Worm (Caenorhabditis elegans) whole organism, young adult: Measurements from ENCODE around the gene C50F4.1.

Experiments
- B0019.2 ChIP-seq: fragments of 200-800 bp; sonication (Bioruptor generic); conservative IDR thresholded peaks from 2 replicates; pipeline ENCODE4 v1.3.6; 2022; ENCODE audit warnings: missing genetic modification reagents, missing genetic modification characterization, missing compliant biosample characterization
- C06A6.2 ChIP-seq: fragments of 200-800 bp; sonication (Bioruptor generic); conservative IDR thresholded peaks from 2 replicates; pipeline ENCODE4 v1.3.6; 2022; ENCODE audit warnings: missing genetic modification characterization, missing compliant biosample characterization
- D2030.7 ChIP-seq: fragments of 200-800 bp; sonication (Bioruptor generic); IDR thresholded peaks from 2 replicates; pipeline ENCODE4 v1.3.6; 2022; ENCODE audit warnings: missing genetic modification reagents, missing genetic modification characterization, missing compliant biosample characterization
- F10E7.11 ChIP-seq: sonication (generic microtip); optimal IDR thresholded peaks from 2 replicates; lab custom pipeline; 2017; ENCODE audit warnings: mild to moderate bottlenecking, missing genetic modification characterization, moderate library complexity, missing compliant biosample characterization
- F22D6.2 ChIP-seq: sonication (generic microtip); optimal IDR thresholded peaks from 2 replicates; lab custom pipeline; 2016; ENCODE audit warnings: mild to moderate bottlenecking, missing genetic modification characterization, missing compliant biosample characterization
- F39B2.1 ChIP-seq: fragments of 200-800 bp; sonication (Bioruptor generic); IDR thresholded peaks from 2 replicates; pipeline ENCODE4 v1.3.6; 2022; ENCODE audit warnings: missing genetic modification reagents, missing genetic modification characterization, missing compliant biosample characterization
- T07F8.4 ChIP-seq: sonication (generic microtip); optimal IDR thresholded peaks from 2 replicates; lab custom pipeline; 2016; ENCODE audit warnings: mild to moderate bottlenecking, missing genetic modification characterization, moderate library complexity, missing compliant biosample characterization
- Y95B8A.8 ChIP-seq: fragments of 200-800 bp; sonication (Bioruptor generic); IDR thresholded peaks from 2 replicates; pipeline ENCODE4 v1.3.6; 2022; ENCODE audit warnings: missing genetic modification reagents, missing genetic modification characterization, missing compliant biosample characterization
- ZK185.1 ChIP-seq: sonication (generic microtip); optimal IDR thresholded peaks from 2 replicates; lab custom pipeline; 2016; ENCODE audit warnings: mild to moderate bottlenecking, missing genetic modification characterization, missing compliant biosample characterization; ENCODE audit not compliant: poor library complexity, severe bottlenecking
- aptf-3 ChIP-seq: fragments of 200-800 bp; sonication (Bioruptor generic); IDR thresholded peaks from 2 replicates; pipeline ENCODE4 v1.3.6; 2022; ENCODE audit warnings: missing genetic modification characterization, missing compliant biosample characterization
- athp-1 ChIP-seq: sonication (generic microtip); optimal IDR thresholded peaks from 2 replicates; lab custom pipeline; 2017; ENCODE audit warnings: mild to moderate bottlenecking, missing genetic modification characterization, missing compliant biosample characterization
- attf-3 ChIP-seq: fragments of 200-800 bp; sonication (Bioruptor generic); conservative IDR thresholded peaks from 2 replicates; pipeline ENCODE4 v1.3.6; 2022; ENCODE audit warnings: missing genetic modification reagents, missing genetic modification characterization, missing compliant biosample characterization
- bed-1 ChIP-seq: fragments of 200-800 bp; sonication (Bioruptor generic); IDR thresholded peaks from 2 replicates; pipeline ENCODE4 v1.3.6; 2022; ENCODE audit warnings: missing genetic modification reagents, missing genetic modification characterization, missing compliant biosample characterization
- cebp-2 ChIP-seq: fragments of 200-800 bp; sonication (Bioruptor generic); IDR thresholded peaks from 2 replicates; pipeline ENCODE4 v1.3.6; 2022; ENCODE audit warnings: missing genetic modification characterization, missing compliant biosample characterization
- ceh-100 ChIP-seq: fragments of 200-800 bp; sonication (Bioruptor generic); IDR thresholded peaks from 2 replicates; pipeline ENCODE4 v1.3.6; 2022; ENCODE audit warnings: missing genetic modification reagents, missing genetic modification characterization, missing compliant biosample characterization
- ceh-40 ChIP-seq: fragments of 200-800 bp; sonication (Bioruptor generic); IDR thresholded peaks from 2 replicates; pipeline ENCODE4 v1.3.6; 2022; ENCODE audit warnings: missing genetic modification characterization, missing compliant biosample characterization
- dox-1 ChIP-seq: fragments of 200-800 bp; sonication (Bioruptor generic); IDR thresholded peaks from 2 replicates; pipeline ENCODE4 v1.3.6; 2022; ENCODE audit warnings: missing genetic modification reagents, missing genetic modification characterization, missing compliant biosample characterization
- ekl-4 ChIP-seq: fragments of 200-800 bp; sonication (Bioruptor generic); IDR thresholded peaks from 2 replicates; pipeline ENCODE4 v1.3.6; 2022; ENCODE audit warnings: missing genetic modification reagents, missing genetic modification characterization, missing compliant biosample characterization
- ets-4 ChIP-seq: fragments of 200-800 bp; sonication (Bioruptor generic); optimal IDR thresholded peaks from 2 replicates; lab custom pipeline; 2018; ENCODE audit warnings: mild to moderate bottlenecking, missing genetic modification characterization, missing compliant biosample characterization
- him-1 ChIP-seq: sonication (generic microtip); optimal IDR thresholded peaks from 2 replicates; lab custom pipeline; 2016; ENCODE audit warnings: missing genotype, missing genetic modification reagents, missing genetic modification characterization, missing compliant biosample characterization
- hlh-26 ChIP-seq: fragments of 200-800 bp; sonication (Bioruptor generic); conservative IDR thresholded peaks from 2 replicates; pipeline ENCODE4 v1.3.6; 2022; ENCODE audit warnings: missing genetic modification reagents, missing genetic modification characterization, missing compliant biosample characterization
- hmg-1.2 ChIP-seq: fragments of 200-800 bp; sonication (Bioruptor generic); IDR thresholded peaks from 2 replicates; pipeline ENCODE4 v1.3.6; 2022; ENCODE audit warnings: missing genetic modification reagents, missing genetic modification characterization, missing compliant biosample characterization
- hmg-20 ChIP-seq: fragments of 200-800 bp; sonication (Bioruptor generic); IDR thresholded peaks from 2 replicates; pipeline ENCODE4 v1.3.6; 2022; ENCODE audit warnings: missing genetic modification reagents, missing genetic modification characterization, missing compliant biosample characterization
- lin-26 ChIP-seq: fragments of 200-800 bp; sonication (Bioruptor generic); IDR thresholded peaks from 2 replicates; pipeline ENCODE4 v1.3.6; 2022; ENCODE audit warnings: missing genetic modification reagents, missing genetic modification characterization, missing compliant biosample characterization
- lin-35 ChIP-seq, 3 experiments: fragments of 150-350 bp in 2 of 3; sonication (generic microtip) in 1 of 3; optimal IDR thresholded peaks; 2 replicates each; lab custom pipeline; 2014 to 2018; ENCODE audit warnings: missing biosample characterization in 3 of 3, missing genetic modification characterization in 3 of 3, missing genetic modification reagents in 3 of 3
- lir-1 ChIP-seq: fragments of 200-800 bp; sonication (Bioruptor generic); conservative IDR thresholded peaks from 2 replicates; pipeline ENCODE4 v1.3.6; 2022; ENCODE audit warnings: missing genetic modification reagents, missing genetic modification characterization, missing compliant biosample characterization
- lsl-1 ChIP-seq: fragments of 200-800 bp; sonication (Bioruptor generic); optimal IDR thresholded peaks from 2 replicates; lab custom pipeline; 2018; ENCODE audit warnings: mild to moderate bottlenecking, missing genetic modification characterization, moderate library complexity, missing compliant biosample characterization
- lsy-27 ChIP-seq: sonication (generic microtip); optimal IDR thresholded peaks from 2 replicates; lab custom pipeline; 2017; ENCODE audit warnings: missing genetic modification characterization, mild to moderate bottlenecking, missing compliant biosample characterization, antibody characterized with exemption, missing genotype, borderline replicate concordance; ENCODE audit not compliant: insufficient read depth
- madf-10 ChIP-seq: sonication (generic microtip); optimal IDR thresholded peaks from 2 replicates; lab custom pipeline; 2016; ENCODE audit warnings: mild to moderate bottlenecking, missing genetic modification characterization, missing compliant biosample characterization
- madf-6 ChIP-seq: fragments of 200-800 bp; sonication (Bioruptor generic); IDR thresholded peaks from 2 replicates; pipeline ENCODE4 v1.3.6; 2022; ENCODE audit warnings: missing genetic modification reagents, missing genetic modification characterization, missing compliant biosample characterization
- madf-8 ChIP-seq: fragments of 200-800 bp; sonication (Bioruptor generic); conservative IDR thresholded peaks from 2 replicates; pipeline ENCODE4 v1.3.6; 2022; ENCODE audit warnings: missing genetic modification reagents, missing genetic modification characterization, missing compliant biosample characterization
- mes-4 ChIP-seq: sonication (generic microtip); optimal IDR thresholded peaks from 2 replicates; lab custom pipeline; 2016; ENCODE audit warnings: missing genotype, missing genetic modification characterization, missing compliant biosample characterization
- mxl-1 ChIP-seq: sonication (generic microtip); optimal IDR thresholded peaks from 2 replicates; lab custom pipeline; 2016; ENCODE audit warnings: missing genetic modification characterization, missing compliant biosample characterization
- nhr-90 ChIP-seq: sonication (generic microtip); optimal IDR thresholded peaks from 2 replicates; lab custom pipeline; 2016; ENCODE audit warnings: missing genotype, mild to moderate bottlenecking, missing genetic modification characterization, missing compliant biosample characterization
- pbrm-1 ChIP-seq: fragments of 200-800 bp; sonication (Bioruptor generic); IDR thresholded peaks from 2 replicates; pipeline ENCODE4 v1.3.6; 2022; ENCODE audit warnings: missing genetic modification reagents, missing genetic modification characterization, missing compliant biosample characterization
- rec-8 ChIP-seq, 2 experiments: sonication (generic microtip); optimal IDR thresholded peaks; 2 replicates each; lab custom pipeline; 2016; ENCODE audit warnings: mild to moderate bottlenecking in 2 of 2, missing genetic modification characterization in 2 of 2, missing genetic modification reagents in 2 of 2, missing genotype in 2 of 2, missing biosample characterization in 1 of 2, missing compliant biosample characterization in 1 of 2, moderate library complexity in 1 of 2
- repo-1 ChIP-seq: sonication (generic microtip); optimal IDR thresholded peaks from 2 replicates; lab custom pipeline; 2017; ENCODE audit warnings: mild to moderate bottlenecking, missing genetic modification characterization, missing compliant biosample characterization
- snpc-1.3 ChIP-seq: sonication (generic microtip); optimal IDR thresholded peaks from 2 replicates; lab custom pipeline; 2017; ENCODE audit warnings: missing genetic modification characterization, mild to moderate bottlenecking, missing compliant biosample characterization, antibody characterized with exemption, moderate library complexity, missing genotype, missing genetic modification reagents; ENCODE audit not compliant: insufficient read depth
- snpc-3.4 ChIP-seq: sonication (generic microtip); optimal IDR thresholded peaks from 2 replicates; lab custom pipeline; 2017; ENCODE audit warnings: missing genetic modification characterization, mild to moderate bottlenecking, missing compliant biosample characterization, antibody characterized with exemption, moderate library complexity, missing genotype, missing genetic modification reagents
- snpc-4 ChIP-seq, 5 experiments: fragments of 150-350 bp in 1 of 5; sonication (generic microtip) in 4 of 5; optimal IDR thresholded peaks; 2 replicates each; lab custom pipeline; 2014 to 2018; ENCODE audit warnings: missing genetic modification characterization in 5 of 5, missing biosample characterization in 3 of 5, antibody characterized with exemption in 2 of 5, mild to moderate bottlenecking in 2 of 5, missing compliant biosample characterization in 2 of 5, missing genotype in 2 of 5, moderate library complexity in 2 of 5, missing genetic modification reagents in 1 of 5
- sptf-2 ChIP-seq: fragments of 200-800 bp; sonication (Bioruptor generic); optimal IDR thresholded peaks from 2 replicates; lab custom pipeline; 2018; ENCODE audit warnings: mild to moderate bottlenecking, missing genetic modification characterization, missing compliant biosample characterization
- tbx-9 ChIP-seq: sonication (generic microtip); optimal IDR thresholded peaks from 2 replicates; lab custom pipeline; 2016; ENCODE audit warnings: borderline replicate concordance, missing genetic modification characterization, inconsistent platforms, missing compliant biosample characterization
- tlf-1 ChIP-seq: fragments of 200-800 bp; sonication (Bioruptor generic); optimal IDR thresholded peaks from 2 replicates; lab custom pipeline; 2018; ENCODE audit warnings: mild to moderate bottlenecking, missing genetic modification characterization, missing compliant biosample characterization
- ztf-25 ChIP-seq: fragments of 200-800 bp; sonication (Bioruptor generic); IDR thresholded peaks from 2 replicates; pipeline ENCODE4 v1.3.6; 2022; ENCODE audit warnings: missing genetic modification reagents, missing genetic modification characterization, missing compliant biosample characterization
- ztf-28 ChIP-seq: fragments of 200-800 bp; sonication (Bioruptor generic); IDR thresholded peaks from 2 replicates; pipeline ENCODE4 v1.3.6; 2022; ENCODE audit warnings: missing genetic modification reagents, missing genetic modification characterization, missing compliant biosample characterization

C50F4.1 gene

DNA sequence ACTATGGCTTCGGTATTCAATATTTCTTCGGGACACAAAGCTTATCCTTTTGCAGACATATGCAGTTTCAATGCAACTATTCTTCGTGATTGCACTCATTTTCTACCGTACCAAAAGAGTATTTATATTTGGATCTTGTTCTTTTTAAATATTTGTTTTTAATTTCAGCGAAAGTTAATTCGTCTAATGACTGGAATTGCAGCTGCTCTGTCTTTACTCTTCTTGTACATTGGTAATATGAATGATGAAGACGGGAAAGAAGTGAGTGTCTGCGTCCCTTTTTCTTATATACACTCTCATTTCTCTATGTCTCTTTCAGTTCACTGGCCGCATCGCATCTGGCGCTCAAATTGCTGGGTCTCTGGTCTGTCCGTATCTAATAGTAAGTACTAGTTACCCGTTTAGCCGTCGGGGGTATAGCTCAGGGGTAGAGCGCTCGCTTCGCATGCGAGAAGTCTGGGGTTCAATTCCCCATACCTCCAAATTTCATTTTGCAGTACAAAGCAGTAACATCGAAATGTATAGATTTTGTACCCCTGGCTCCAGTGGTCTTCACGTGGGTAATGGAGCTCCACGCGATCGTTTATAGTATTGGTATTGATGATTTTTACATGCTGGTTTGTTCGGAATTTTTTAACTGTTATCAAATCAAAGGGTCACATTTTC is 23.3 kb upstream of the C50F4.1 start (continued):
- peak; percentile 80 for TF ChIP-seq dox-1 (GFP tag; lab: Robert Waterston, UW)
- peak; percentile 64; the same call in 1 of the 2 replicates for TF ChIP-seq bed-1 (GFP tag; lab: Robert Waterston, UW)
- TF ChIP-seq madf-8 (GFP tag; lab: Robert Waterston, UW) = no peak
- no peak for TF ChIP-seq F10E7.11 (tag; lab: Kevin White, UChicago)
- TF ChIP-seq ZK185.1 (tag; lab: Kevin White, UChicago) = peak; percentile 81
- TF ChIP-seq T07F8.4 (tag; lab: Kevin White, UChicago) = peak; percentile 49
- TF ChIP-seq hlh-26 = no peak
- TF ChIP-seq ets-4 = peak; percentile 35
- peak; percentile 41 for TF ChIP-seq madf-10 (tag; lab: Kevin White, UChicago)
- TF ChIP-seq him-1 = peak; percentile 88
- no peak for TF ChIP-seq F39B2.1 (GFP tag; lab: Robert Waterston, UW)
- 0 out of 2 replicates have a peak, but pooled peaks have one; percentile 77 for TF ChIP-seq aptf-3 (GFP tag; lab: Robert Waterston, UW)
- TF ChIP-seq cebp-2 (GFP tag; lab: Robert Waterston, UW) = peak; percentile 83; the same call in 1 of the 2 replicates
- TF ChIP-seq F22D6.2 (tag; lab: Kevin White, UChicago) = peak; percentile 30
- peak in 1 of 3 experiments; percentile 53 for TF ChIP-seq lin-35 (GFP tag; optimal IDR thresholded peaks at IDR 0.05; lab: Kevin White, UChicago)
- peak; percentile 30 for TF ChIP-seq mxl-1 (tag; lab: Kevin White, UChicago)
- TF ChIP-seq Y95B8A.8 = no peak
- TF ChIP-seq madf-6 (GFP tag; lab: Robert Waterston, UW) = peak; percentile 67
- TF ChIP-seq ceh-100 (GFP tag; lab: Robert Waterston, UW) = peak; percentile 16; the same call in 1 of the 2 replicates
- 0 out of 2 replicates have a peak, but pooled peaks have one; percentile 22 for TF ChIP-seq ztf-25 (GFP tag; lab: Robert Waterston, UW)
- TF ChIP-seq lsl-1 (GFP tag; lab: Kevin White, UChicago) = peak; percentile 16
- TF ChIP-seq C06A6.2 (GFP tag; lab: Robert Waterston, UW) = peak; percentile 43; the same call in 1 of the 2 replicates
- peak; percentile 22 to 82 for TF ChIP-seq rec-8 (tag; optimal IDR thresholded peaks at IDR 0.05; lab: Kevin White, UChicago)
- TF ChIP-seq tlf-1 (GFP tag; lab: Kevin White, UChicago) = no peak
- peak; percentile 70 for TF ChIP-seq ekl-4 (GFP tag; lab: Robert Waterston, UW)
- TF ChIP-seq pbrm-1 = peak; percentile 44; the same call in 1 of the 2 replicates
- peak; percentile 42 for TF ChIP-seq D2030.7 (GFP tag; lab: Robert Waterston, UW)
- peak; percentile 12 for TF ChIP-seq lsy-27 (tag; lab: Kevin White, UChicago)
- TF ChIP-seq mes-4 (tag; lab: Kevin White, UChicago) = peak; percentile 47
- peak; percentile 67 for TF ChIP-seq snpc-1.3
- 0 out of 2 replicates have a peak, but pooled peaks have one; percentile 70 for TF ChIP-seq ceh-40
- TF ChIP-seq athp-1 (tag; lab: Kevin White, UChicago) = peak; percentile 27
- peak; percentile 87 for TF ChIP-seq lin-26
- peak; percentile 58 for TF ChIP-seq nhr-90
- TF ChIP-seq ztf-28 (GFP tag; lab: Robert Waterston, UW) = no peak
- no peak for TF ChIP-seq tbx-9 (tag; lab: Kevin White, UChicago)
- TF ChIP-seq snpc-4 (GFP tag; optimal IDR thresholded peaks at IDR 0.05; lab: Kevin White, UChicago) = peak; percentile 82
- TF ChIP-seq snpc-4 (tag; optimal IDR thresholded peaks at IDR 0.05; lab: Kevin White, UChicago) = peak; percentile 89 to 95 (median 92)
- TF ChIP-seq lir-1 = peak; percentile 70
- peak; percentile 73 for TF ChIP-seq snpc-3.4 (tag; lab: Kevin White, UChicago)
- TF ChIP-seq hmg-20 (GFP tag; lab: Robert Waterston, UW) = peak; percentile 72; the same call in 1 of the 2 replicates
- no peak for TF ChIP-seq attf-3 (GFP tag; lab: Robert Waterston, UW)
- no peak for TF ChIP-seq B0019.2 (GFP tag; lab: Robert Waterston, UW)
- peak; percentile 47 for TF ChIP-seq sptf-2 (GFP tag; lab: Kevin White, UChicago)
- TF ChIP-seq repo-1 (tag; lab: Kevin White, UChicago) = peak; percentile 74
- peak; percentile 91 for TF ChIP-seq hmg-1.2 (GFP tag; lab: Robert Waterston, UW)
